Fruit fly (Drosophila melanogaster): ENCODE data around the gene Mettl3.

dm6 chr3R:24058041-24058440 is 26.1 kb downstream of the Mettl3 start, which contains the start of gene SMC1:
- TF ChIP-seq pan (optimal IDR thresholded peaks at IDR 0.05) (no peak), psq (optimal IDR thresholded peaks at IDR 0.05) (no peak), EcR (GFP tag; optimal IDR thresholded peaks at IDR 0.05) (no peak)
